Fruit fly (Drosophila melanogaster) whole organism: ENCODE data around the gene Fkbp59.

Experiments used
- CG8478 ChIP-seq: fragments of >200 bp; optimal IDR thresholded peaks from 2 replicates; lab custom pipeline; 2018; ENCODE audit warnings: inconsistent platforms
- Dll ChIP-seq: fragments of >200 bp; optimal IDR thresholded peaks from 2 replicates; lab custom pipeline; 2017
- EcR ChIP-seq, 2 experiments: fragments of >200 bp; optimal IDR thresholded peaks; 2 replicates each; lab custom pipeline; 2017; ENCODE audit warnings: missing biosample characterization in 2 of 2, missing genetic modification characterization in 2 of 2, missing genetic modification reagents in 2 of 2
- pan ChIP-seq: fragments of >200 bp; optimal IDR thresholded peaks from 2 replicates; lab custom pipeline; 2017
- psq ChIP-seq: fragments of >200 bp; optimal IDR thresholded peaks from 2 replicates; lab custom pipeline; 2017
- usp ChIP-seq: fragments of >200 bp; optimal IDR thresholded peaks from 2 replicates; lab custom pipeline; 2017; ENCODE audit warnings: missing biosample characterization, missing genetic modification characterization, mixed read lengths

Gene Fkbp59

DNA sequence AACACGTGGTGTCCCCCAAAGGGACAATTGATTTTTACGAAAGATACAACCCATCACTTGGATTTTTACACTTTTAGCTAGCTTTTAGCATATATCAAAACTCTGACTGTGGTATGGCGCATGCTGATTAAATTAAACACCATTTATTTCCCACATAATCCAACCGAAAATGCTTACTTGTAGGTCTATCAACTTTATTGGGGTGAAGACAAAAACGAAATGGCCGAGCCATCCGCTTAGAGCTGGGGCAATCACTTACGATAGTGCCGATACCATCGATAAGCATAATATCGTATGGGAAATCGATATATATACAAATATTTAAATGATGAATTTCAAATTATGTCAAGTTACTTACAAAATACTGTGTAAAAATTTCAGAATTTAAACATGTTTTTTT is 9.5 kb downstream of the Fkbp59 start, which contains the start of gene RpS2:
TSS of gene RpS2 (minus strand) at position 257 of the 400 bp plus-strand sequence.
- no peak for TF ChIP-seq psq
- no peak for TF ChIP-seq EcR (GFP tag; optimal IDR thresholded peaks at IDR 0.05; lab: Kevin White, UChicago)

DNA sequence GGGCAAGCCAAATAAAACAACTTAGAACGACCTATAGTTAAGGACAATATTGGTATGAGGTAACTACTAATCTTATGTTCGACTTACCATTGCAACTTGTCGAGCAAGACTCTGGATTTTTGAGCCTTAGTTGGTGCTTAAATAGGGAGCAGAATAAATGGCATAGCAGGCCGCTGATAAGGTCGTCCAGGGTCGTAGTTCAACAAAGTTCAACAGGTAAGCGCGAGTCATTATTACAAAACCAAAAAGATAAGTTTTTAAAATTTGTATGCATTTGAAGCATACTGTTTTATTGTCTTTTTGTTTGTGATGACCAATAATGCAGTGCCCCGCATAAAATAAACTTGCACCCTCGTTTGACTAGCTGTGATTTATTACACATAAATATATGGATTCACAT is 15.2 kb downstream of the Fkbp59 start, which contains the start of gene Muc30E:
TSS of gene Muc30E (minus strand) at position 101 of the 400 bp plus-strand sequence.
- TF ChIP-seq psq (no peak), usp (GFP tag; lab: Kevin White, UChicago) (no peak), EcR (GFP tag; optimal IDR thresholded peaks at IDR 0.05; lab: Kevin White, UChicago) (no peak), CG8478 (lab: Kevin White, UChicago) (no peak), Dll (lab: Kevin White, UChicago) (no peak), pan (no peak)

DNA sequence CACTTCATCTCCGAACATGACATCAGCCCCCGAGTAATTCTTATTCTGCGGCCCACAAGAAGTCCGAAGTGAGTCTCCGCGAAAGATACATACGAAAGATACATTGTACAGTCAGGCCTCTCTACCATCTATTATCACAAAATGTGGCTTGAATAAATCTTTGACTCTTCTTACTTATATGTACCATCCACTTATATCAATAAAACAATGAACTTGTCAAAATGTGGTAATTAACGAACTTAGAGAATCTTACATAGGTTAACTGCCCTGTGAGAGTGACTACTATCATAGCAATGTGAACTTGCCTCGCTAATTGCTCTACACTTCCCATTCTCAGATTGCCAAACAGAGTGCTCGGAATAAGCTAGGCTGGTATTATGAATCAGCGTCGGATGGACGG is 18.8 kb downstream of the Fkbp59 start:
- TF ChIP-seq pan (no peak), psq (no peak), Dll (lab: Kevin White, UChicago) (no peak), usp (GFP tag; lab: Kevin White, UChicago) (no peak), CG8478 (lab: Kevin White, UChicago) (no peak), EcR (GFP tag; optimal IDR thresholded peaks at IDR 0.05; lab: Kevin White, UChicago) (no peak)

DNA sequence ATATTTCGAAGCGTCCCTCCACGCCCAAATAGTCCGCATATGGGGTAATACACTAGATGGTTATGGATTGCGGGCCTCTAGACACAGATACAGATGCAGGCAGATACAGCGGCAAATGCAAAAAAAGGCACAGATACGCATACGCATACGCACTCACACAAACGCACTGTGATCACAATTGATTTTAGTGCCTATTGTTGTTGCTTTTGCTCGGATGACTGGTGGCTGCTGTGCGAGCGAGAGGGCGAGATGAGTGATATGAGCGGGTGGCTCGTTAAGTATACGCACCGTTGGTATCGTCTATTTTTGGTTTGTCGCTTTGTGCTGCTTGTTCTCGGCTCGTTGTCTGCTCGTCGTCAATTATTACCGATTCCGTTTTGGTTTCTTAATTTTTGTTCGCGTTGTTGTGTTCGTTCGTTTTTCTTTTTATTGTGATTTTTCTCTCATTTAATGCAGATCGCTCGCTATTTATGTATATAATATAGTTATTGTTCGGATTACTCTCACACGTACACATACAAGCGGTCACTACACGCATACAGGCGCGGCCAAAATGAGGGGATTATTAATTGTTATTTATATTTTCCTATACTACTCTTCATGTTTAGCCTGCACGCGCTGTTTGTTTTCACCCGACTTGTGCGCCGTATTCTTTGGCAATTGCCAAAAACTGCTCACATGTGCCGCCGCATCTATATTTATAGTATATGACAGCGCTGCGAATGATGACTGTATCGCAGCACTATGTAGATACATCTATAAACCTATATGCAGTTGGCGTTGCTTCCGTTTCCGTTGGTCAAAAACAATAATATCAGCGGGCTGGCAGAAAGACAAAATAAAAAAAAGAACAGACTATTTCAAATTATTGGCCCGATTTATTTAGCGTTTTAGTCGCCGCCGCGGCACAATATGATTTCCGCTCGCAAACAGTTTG is 19.8 kb downstream of the Fkbp59 start:
- no peak for TF ChIP-seq psq
- no peak for TF ChIP-seq pan
- TF ChIP-seq Dll (lab: Kevin White, UChicago), result no peak
- no peak for TF ChIP-seq EcR (GFP tag; optimal IDR thresholded peaks at IDR 0.05; lab: Kevin White, UChicago)
- no peak for TF ChIP-seq usp (GFP tag; lab: Kevin White, UChicago)
- no peak for TF ChIP-seq CG8478 (lab: Kevin White, UChicago)

DNA sequence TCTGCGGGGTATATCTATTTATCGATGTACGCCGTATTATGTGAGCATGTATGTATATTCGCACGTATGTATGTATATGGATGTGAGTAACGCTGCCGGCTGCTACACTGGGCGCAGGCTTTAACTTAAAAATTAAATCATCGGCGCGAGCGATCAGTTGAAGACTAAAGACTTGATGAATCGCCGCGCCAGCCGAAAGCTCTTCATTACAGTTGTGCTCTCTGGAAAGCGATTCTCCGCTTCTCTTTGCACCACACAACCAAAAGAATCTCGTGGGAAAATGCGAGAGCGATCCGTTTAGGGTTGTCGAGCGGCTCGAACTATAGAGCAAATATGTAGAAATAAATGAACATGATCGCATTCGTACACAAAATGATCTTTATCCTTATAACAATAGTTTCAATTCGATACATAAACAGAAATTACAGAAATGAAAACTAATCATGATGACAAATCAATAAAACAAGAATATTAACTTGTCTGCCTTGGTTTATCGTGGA is 20.7 kb downstream of the Fkbp59 start, which contains the start of gene CG13124:
TSS of gene CG13124 (minus strand) at position 166 of the 500 bp plus-strand sequence.
- TF ChIP-seq Dll (lab: Kevin White, UChicago) (no peak), usp (GFP tag; lab: Kevin White, UChicago) (no peak), EcR (GFP tag; optimal IDR thresholded peaks at IDR 0.05; lab: Kevin White, UChicago) (no peak), pan (no peak), psq (no peak), CG8478 (lab: Kevin White, UChicago) (no peak)

DNA sequence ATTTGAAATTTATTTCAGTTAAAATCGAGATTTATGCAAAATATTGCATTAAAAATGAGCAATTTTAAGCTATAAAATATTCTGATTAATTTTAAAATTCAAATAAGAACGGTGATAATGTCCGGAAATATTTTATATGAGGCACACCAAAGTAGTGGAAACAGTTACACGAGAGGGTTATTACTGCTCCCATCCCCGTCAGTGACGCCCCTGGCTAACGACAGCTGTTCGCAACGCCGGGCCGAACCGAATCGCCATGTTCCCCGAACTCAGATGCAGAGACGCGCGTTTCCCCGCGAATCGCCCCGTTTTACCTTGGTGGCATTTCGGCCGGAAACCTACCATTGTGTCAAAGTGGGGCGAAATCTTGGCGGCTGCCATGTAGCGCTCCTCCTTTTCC is 24.0 kb downstream of the Fkbp59 start:
- TF ChIP-seq psq, result no peak

DNA sequence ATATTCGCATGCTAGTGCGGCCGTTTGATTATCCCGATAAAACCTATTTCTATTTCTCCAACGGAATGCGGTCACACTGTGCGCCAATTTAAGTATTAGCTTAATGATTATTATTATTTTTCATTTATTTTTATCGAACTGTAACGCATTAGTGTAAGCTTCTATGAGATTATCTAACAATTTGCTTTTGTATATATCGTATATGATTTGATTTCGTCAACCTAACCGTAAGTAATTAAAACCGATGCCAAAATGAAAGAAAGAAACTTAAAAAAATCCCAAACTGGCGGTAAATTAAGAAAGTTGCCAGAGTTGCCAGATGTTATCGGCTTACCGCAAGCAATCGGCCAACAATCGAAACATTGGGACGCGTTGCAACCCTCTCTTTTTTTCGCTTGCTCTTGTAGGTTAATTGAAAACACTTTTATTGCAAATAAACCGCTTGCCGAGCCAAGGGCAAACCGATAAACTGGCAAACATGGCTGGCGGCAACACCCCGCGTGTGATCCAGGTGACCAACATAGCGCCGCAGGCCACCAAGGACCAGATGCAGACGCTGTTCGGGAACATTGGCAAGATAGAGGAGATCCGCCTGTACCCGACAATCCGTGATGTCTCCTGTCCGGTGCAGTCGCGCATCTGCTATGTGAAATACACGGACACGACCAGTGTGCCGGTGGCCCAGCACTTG is 24.9 kb downstream of the Fkbp59 start, which contains the start of the genes Etl1 and Srp54:
TSS of gene Etl1 (minus strand) at position 39 of the 691 bp plus-strand sequence.
TSS of gene Srp54 (plus strand) at position 342 of the 691 bp plus-strand sequence.
- no peak for TF ChIP-seq usp (GFP tag; lab: Kevin White, UChicago)

DNA sequence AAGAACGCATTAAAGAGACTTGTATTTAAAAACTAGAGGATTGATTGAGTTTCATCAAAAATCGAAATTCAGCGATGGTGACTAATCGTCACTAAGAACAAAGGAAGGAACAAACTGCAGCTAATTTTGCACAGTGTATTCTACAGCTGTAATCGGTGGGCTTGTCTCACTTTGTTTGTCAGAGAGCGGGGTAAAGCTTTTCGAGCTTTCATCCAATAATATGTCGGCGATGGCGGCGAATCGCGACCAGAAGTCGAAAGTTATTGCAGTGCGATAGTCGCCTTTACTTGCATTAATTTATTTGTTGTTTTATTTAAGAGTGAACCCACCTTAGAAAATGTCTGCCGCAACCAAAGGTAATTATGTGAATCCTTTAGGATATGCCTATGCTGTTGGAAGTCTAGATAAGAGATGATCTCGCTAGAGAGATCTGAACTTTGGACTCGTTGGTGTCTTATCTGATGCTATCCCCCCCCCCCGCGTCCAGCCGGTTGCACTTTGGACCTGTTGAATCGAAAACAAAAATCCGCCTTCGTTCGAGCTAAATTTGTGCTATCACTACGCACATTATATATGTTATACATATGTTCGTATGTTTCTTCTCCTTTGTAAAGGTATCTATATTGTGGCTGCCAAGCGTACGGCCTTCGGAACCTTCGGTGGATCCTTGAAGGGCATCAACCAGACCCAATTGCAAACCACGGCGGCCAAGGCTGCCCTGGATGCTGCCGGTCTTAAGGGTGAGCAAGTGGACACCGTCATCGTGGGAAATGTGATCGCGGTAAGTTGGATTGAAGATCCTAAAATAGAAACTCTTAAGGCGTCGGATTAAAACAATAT is 27.4 kb downstream of the Fkbp59 start, which contains the start of gene yip2:
TSS of gene yip2 (plus strand) at position 243 of the 840 bp plus-strand sequence.
- TF ChIP-seq EcR (GFP tag; optimal IDR thresholded peaks at IDR 0.05; lab: Kevin White, UChicago), result no peak
- TF ChIP-seq usp (GFP tag; lab: Kevin White, UChicago), result no peak
- TF ChIP-seq pan, result no peak
- no peak for TF ChIP-seq psq

DNA sequence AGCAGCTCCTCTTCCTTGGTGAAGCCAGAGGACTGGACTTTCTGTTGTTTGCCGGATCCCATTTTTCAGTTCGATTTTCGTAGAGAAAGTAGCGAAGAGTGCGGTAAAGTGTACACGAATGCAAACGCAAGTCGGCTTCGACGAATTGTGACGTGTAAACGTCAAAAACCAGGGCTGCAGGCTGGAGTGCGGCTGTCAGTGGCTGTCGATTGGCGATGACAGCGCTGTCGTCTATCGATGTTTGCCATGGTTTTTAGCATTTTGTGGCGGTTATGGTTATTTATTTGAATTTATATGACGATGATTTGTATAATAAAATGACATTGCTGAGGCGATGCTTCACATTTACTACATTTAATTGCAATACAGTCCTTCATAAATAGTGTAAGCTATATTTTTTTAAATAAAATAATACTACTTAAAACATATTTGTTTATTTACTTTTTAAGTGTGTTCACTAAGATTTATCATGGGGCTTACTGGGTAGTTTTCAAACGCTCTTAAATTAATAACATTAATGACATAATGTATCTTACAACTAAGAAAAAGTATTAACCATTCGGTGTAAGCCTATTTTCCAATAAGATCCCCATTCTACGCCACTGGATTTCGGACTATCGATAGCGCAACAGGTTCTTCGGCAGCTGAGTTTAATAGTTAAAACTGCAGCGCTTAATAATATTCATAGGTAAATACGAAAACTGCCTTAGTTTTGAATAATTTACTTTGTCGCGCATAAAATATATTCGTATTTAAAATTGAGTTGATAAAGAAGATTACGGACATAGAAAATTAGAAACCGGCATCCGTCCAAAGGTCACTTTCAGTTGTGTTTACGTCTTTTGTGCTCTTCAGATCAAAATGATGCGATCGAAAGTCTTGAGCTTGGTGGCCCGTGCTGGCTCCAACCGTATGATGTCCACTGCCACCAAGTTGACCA is 30.5 kb downstream of the Fkbp59 start, which contains the start of the genes CG5885 and CG4598:
TSS of gene CG5885 (minus strand) at position 311 of the 940 bp plus-strand sequence.
TSS of gene CG4598 (plus strand) at position 599 of the 940 bp plus-strand sequence.
- TF ChIP-seq psq, result no peak
- no peak for TF ChIP-seq usp (GFP tag; lab: Kevin White, UChicago)
- no peak for TF ChIP-seq CG8478 (lab: Kevin White, UChicago)
- TF ChIP-seq EcR (GFP tag; optimal IDR thresholded peaks at IDR 0.05; lab: Kevin White, UChicago), result no peak
- no peak for TF ChIP-seq pan
- TF ChIP-seq Dll (lab: Kevin White, UChicago), result no peak

DNA sequence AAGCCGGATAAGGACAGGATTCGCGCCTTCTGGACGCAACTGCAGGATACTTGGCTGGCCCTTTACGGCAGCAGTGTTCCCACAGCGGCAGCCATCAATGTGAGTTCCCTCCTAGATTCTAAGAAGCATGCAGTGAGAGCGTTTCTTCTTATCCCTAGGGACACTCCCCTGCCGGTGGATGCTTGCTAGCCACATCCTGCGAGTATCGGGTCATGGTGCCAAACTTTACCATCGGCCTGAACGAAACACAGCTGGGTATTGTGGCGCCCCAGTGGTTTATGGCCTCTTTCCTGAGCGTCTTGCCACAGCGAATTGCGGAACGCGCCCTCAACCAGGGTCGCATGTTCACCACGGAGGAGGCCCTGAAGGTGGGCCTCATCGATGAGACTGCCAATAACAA is 31.4 kb downstream of the Fkbp59 start:
- TF ChIP-seq pan, result no peak
- TF ChIP-seq EcR (GFP tag; optimal IDR thresholded peaks at IDR 0.05; lab: Kevin White, UChicago), result no peak

DNA sequence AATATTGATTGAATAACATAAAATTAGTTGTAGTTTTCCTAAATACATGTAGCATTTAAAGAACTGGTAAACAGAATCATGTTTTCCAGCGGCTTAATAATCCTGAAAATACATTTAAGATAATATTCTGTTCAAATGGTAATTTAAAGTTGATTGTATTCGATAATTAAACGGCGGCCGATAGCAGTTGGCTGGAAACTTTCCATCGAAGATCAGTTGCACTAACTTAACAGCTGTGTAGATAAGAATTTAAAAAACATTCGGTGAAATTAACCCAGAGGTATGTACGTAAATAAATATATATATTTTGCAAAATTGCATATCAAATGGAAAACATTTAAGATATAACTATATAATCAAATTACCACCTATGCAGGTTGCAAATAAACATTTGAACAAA is 32.1 kb downstream of the Fkbp59 start, which contains the start of gene CG4594:
TSS of gene CG4594 (plus strand) at position 212 of the 400 bp plus-strand sequence.
- TF ChIP-seq Dll (lab: Kevin White, UChicago), result no peak
- no peak for TF ChIP-seq pan
- no peak for TF ChIP-seq EcR (GFP tag; optimal IDR thresholded peaks at IDR 0.05; lab: Kevin White, UChicago)
- TF ChIP-seq CG8478 (lab: Kevin White, UChicago), result no peak
- no peak for TF ChIP-seq psq
- TF ChIP-seq usp (GFP tag; lab: Kevin White, UChicago), result no peak
